Fruit fly (Drosophila melanogaster): ENCODE results near the gene sl.

DNA sequence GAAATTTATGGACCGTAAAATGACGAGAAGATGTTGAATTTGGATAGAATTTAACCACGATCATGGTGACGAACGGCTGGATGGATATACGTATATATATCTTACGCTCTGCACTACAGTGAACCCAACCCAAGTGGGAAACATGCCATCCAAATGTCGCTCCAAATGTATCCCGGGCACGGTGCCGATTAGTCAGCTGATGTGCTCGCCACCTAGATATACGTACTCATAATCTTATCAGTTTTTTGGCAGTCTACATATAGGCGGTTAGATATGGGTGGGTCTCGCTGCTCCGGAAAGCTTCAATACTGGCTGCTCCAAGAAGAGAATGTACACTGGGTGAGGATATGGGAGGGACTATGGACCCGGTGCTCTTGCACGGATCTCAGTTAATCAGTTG is 56.0 kb downstream of the sl start:
- TF ChIP-seq Lpt (GFP tag; optimal IDR thresholded peaks at IDR 0.05) (no peak), CG6792 (GFP tag; optimal IDR thresholded peaks at IDR 0.05) (no peak), CG4318 (GFP tag; optimal IDR thresholded peaks at IDR 0.05) (no peak), CG8319 (GFP tag; optimal IDR thresholded peaks at IDR 0.05) (no peak), CG6854 (GFP tag; optimal IDR thresholded peaks at IDR 0.05) (no peak)

Measured in whole organism, prepupa.